Worm (Caenorhabditis elegans) whole organism, L1 larva: ENCODE results near the gene clec-175.

ENCODE experiments used
- C04F5.9 ChIP-seq: sonication (generic microtip); optimal IDR thresholded peaks from 2 replicates; lab custom pipeline; 2016; ENCODE audit warnings: missing genetic modification characterization, missing compliant biosample characterization
- C34B4.2 ChIP-seq: sonication (generic microtip); optimal IDR thresholded peaks from 2 replicates; lab custom pipeline; 2017; ENCODE audit warnings: mild to moderate bottlenecking, missing genetic modification characterization, missing compliant biosample characterization
- Y116A8C.19 ChIP-seq: sonication (generic microtip); optimal IDR thresholded peaks from 2 replicates; lab custom pipeline; 2016; ENCODE audit warnings: missing compliant biosample characterization, missing genetic modification characterization, borderline replicate concordance
- aha-1 ChIP-seq: fragments of 150-350 bp; optimal IDR thresholded peaks from 2 replicates; lab custom pipeline; 2014; ENCODE audit warnings: missing biosample characterization, missing genetic modification characterization
- alr-1 ChIP-seq: fragments of 200-800 bp; sonication (Bioruptor generic); optimal IDR thresholded peaks from 2 replicates; lab custom pipeline; 2018; ENCODE audit warnings: borderline replicate concordance, mild to moderate bottlenecking, missing genetic modification characterization, missing compliant biosample characterization
- ama-1 ChIP-seq: fragments of 150-350 bp; optimal IDR thresholded peaks from 2 replicates; lab custom pipeline; 2014
- blmp-1 ChIP-seq: fragments of 150-350 bp; optimal IDR thresholded peaks from 2 replicates; lab custom pipeline; 2014; ENCODE audit warnings: missing biosample characterization, missing genetic modification characterization
- ceh-63 ChIP-seq: fragments of 200-800 bp; sonication (Bioruptor generic); optimal IDR thresholded peaks from 2 replicates; lab custom pipeline; 2018; ENCODE audit warnings: mild to moderate bottlenecking, missing genetic modification characterization, missing compliant biosample characterization
- ceh-82 ChIP-seq, 3 experiments: fragments of 150-350 bp in 1 of 3; sonication (generic microtip) in 2 of 3; optimal IDR thresholded peaks; 2 replicates each; lab custom pipeline; 2014 to 2017; ENCODE audit warnings: missing biosample characterization in 3 of 3, missing genetic modification characterization in 3 of 3
- ceh-88 ChIP-seq: fragments of 200-800 bp; sonication (Bioruptor generic); IDR thresholded peaks from 2 replicates; pipeline ENCODE4 v1.3.6; 2022; ENCODE audit warnings: missing genetic modification characterization, missing compliant biosample characterization
- dpl-1 ChIP-seq, 3 experiments: fragments of 150-350 bp in 2 of 3; sonication (generic microtip) in 1 of 3; optimal IDR thresholded peaks; 2 replicates each; lab custom pipeline; 2014 to 2017; ENCODE audit warnings: missing biosample characterization in 3 of 3, missing genetic modification characterization in 3 of 3, missing genetic modification reagents in 3 of 3
- efl-1 ChIP-seq, 4 experiments: fragments of 150-350 bp; optimal IDR thresholded peaks in 3 of 4; peaks in 1 of 4; 1 replicate in 1 of 4; 2 replicates in 3 of 4; lab custom pipeline; 2014; ENCODE audit warnings: missing biosample characterization in 2 of 4, missing genetic modification characterization in 2 of 4, missing genetic modification reagents in 2 of 4
- efl-3 ChIP-seq: fragments of 200-800 bp; sonication (Bioruptor generic); optimal IDR thresholded peaks from 2 replicates; lab custom pipeline; 2018; ENCODE audit warnings: mild to moderate bottlenecking, missing genetic modification characterization, missing compliant biosample characterization
- egl-27 ChIP-seq, 2 experiments: fragments of 150-350 bp in 1 of 2; sonication (generic microtip); optimal IDR thresholded peaks; 3 replicates each; lab custom pipeline; 2017 to 2018; ENCODE audit warnings: missing biosample characterization in 2 of 2, missing genetic modification characterization in 2 of 2, missing genetic modification reagents in 2 of 2
- elt-2 ChIP-seq: sonication (generic microtip); optimal IDR thresholded peaks from 2 replicates; lab custom pipeline; 2016; ENCODE audit warnings: missing genetic modification characterization, mild to moderate bottlenecking, inconsistent platforms, missing compliant biosample characterization, missing genetic modification reagents
- ets-5 ChIP-seq: fragments of 200-800 bp; sonication (Bioruptor generic); IDR thresholded peaks from 2 replicates; pipeline ENCODE4 v1.3.6; 2022; ENCODE audit warnings: missing genetic modification characterization, missing compliant biosample characterization
- fkh-10 ChIP-seq: sonication (generic microtip); optimal IDR thresholded peaks from 2 replicates; lab custom pipeline; 2017; ENCODE audit warnings: missing biosample characterization, missing genetic modification reagents, missing genetic modification characterization
- fkh-4 ChIP-seq: sonication (generic microtip); optimal IDR thresholded peaks from 2 replicates; lab custom pipeline; 2016; ENCODE audit warnings: missing compliant biosample characterization, missing genetic modification characterization, borderline replicate concordance
- fos-1 ChIP-seq: fragments of 150-350 bp; optimal IDR thresholded peaks from 2 replicates; lab custom pipeline; 2014; ENCODE audit warnings: missing biosample characterization, missing genetic modification characterization
- grh-1 ChIP-seq: fragments of 200-800 bp; sonication (Bioruptor generic); IDR thresholded peaks from 2 replicates; pipeline ENCODE4 v1.3.6; 2022; ENCODE audit warnings: missing genetic modification reagents, missing genetic modification characterization, missing compliant biosample characterization
- hlh-17 ChIP-seq: fragments of 200-800 bp; sonication (Bioruptor generic); optimal IDR thresholded peaks from 2 replicates; lab custom pipeline; 2018; ENCODE audit warnings: missing genetic modification characterization, mild to moderate bottlenecking, missing compliant biosample characterization, moderate library complexity, borderline replicate concordance
- jun-1 ChIP-seq: fragments of 150-350 bp; optimal IDR thresholded peaks from 2 replicates; lab custom pipeline; 2014; ENCODE audit warnings: missing biosample characterization, missing genetic modification reagents, missing genetic modification characterization
- lin-14 ChIP-seq: fragments of 200-800 bp; sonication (Bioruptor generic); optimal IDR thresholded peaks from 2 replicates; lab custom pipeline; 2018; ENCODE audit warnings: mild to moderate bottlenecking, missing genetic modification characterization, moderate library complexity, missing compliant biosample characterization
- lin-15B ChIP-seq: fragments of 150-350 bp; sonication (generic microtip); optimal IDR thresholded peaks from 3 replicates; lab custom pipeline; 2014; ENCODE audit warnings: missing biosample characterization, missing genetic modification characterization
- lin-35 ChIP-seq, 2 experiments: fragments of 150-350 bp; optimal IDR thresholded peaks; 2 replicates each; lab custom pipeline; 2014; ENCODE audit warnings: missing biosample characterization in 2 of 2, missing genetic modification characterization in 2 of 2, missing genetic modification reagents in 2 of 2
- lir-3 ChIP-seq: sonication (generic microtip); optimal IDR thresholded peaks from 2 replicates; lab custom pipeline; 2016; ENCODE audit warnings: mild to moderate bottlenecking, missing genetic modification characterization, moderate library complexity, missing compliant biosample characterization; ENCODE audit not compliant: poor library complexity
- mab-9 ChIP-seq: fragments of 200-800 bp; sonication (Bioruptor generic); IDR thresholded peaks from 2 replicates; pipeline ENCODE4 v1.3.6; 2022; ENCODE audit warnings: missing genetic modification reagents, missing genetic modification characterization, missing compliant biosample characterization
- nhr-11 ChIP-seq: fragments of 150-350 bp; optimal IDR thresholded peaks from 2 replicates; lab custom pipeline; 2014; ENCODE audit warnings: missing biosample characterization, missing genetic modification characterization
- nhr-19 ChIP-seq: fragments of 200-800 bp; sonication (Bioruptor generic); conservative IDR thresholded peaks from 2 replicates; pipeline ENCODE4 v1.3.6; 2022; ENCODE audit warnings: missing genetic modification characterization, missing compliant biosample characterization
- nhr-20 ChIP-seq: sonication (generic microtip); optimal IDR thresholded peaks from 2 replicates; lab custom pipeline; 2016; ENCODE audit warnings: mild to moderate bottlenecking, missing genetic modification characterization, missing compliant biosample characterization
- nhr-28 ChIP-seq: fragments of 150-350 bp; optimal IDR thresholded peaks from 2 replicates; lab custom pipeline; 2014; ENCODE audit warnings: missing biosample characterization, missing genetic modification characterization
- nhr-47 ChIP-seq: sonication (generic microtip); optimal IDR thresholded peaks from 2 replicates; lab custom pipeline; 2016; ENCODE audit warnings: mild to moderate bottlenecking, missing genetic modification characterization, moderate library complexity, missing compliant biosample characterization
- nhr-71 ChIP-seq: sonication (generic microtip); optimal IDR thresholded peaks from 2 replicates; lab custom pipeline; 2016; ENCODE audit warnings: mild to moderate bottlenecking, missing genetic modification characterization, moderate library complexity, missing compliant biosample characterization
- nhr-76 ChIP-seq: sonication (generic microtip); optimal IDR thresholded peaks from 2 replicates; lab custom pipeline; 2017; ENCODE audit warnings: missing biosample characterization, missing genetic modification characterization
- nhr-77 ChIP-seq: fragments of 150-350 bp; optimal IDR thresholded peaks from 2 replicates; lab custom pipeline; 2014; ENCODE audit warnings: missing biosample characterization, missing genetic modification characterization
- pax-3 ChIP-seq: fragments of 200-800 bp; sonication (Bioruptor generic); optimal IDR thresholded peaks from 2 replicates; lab custom pipeline; 2018; ENCODE audit warnings: mild to moderate bottlenecking, missing genetic modification characterization, moderate library complexity, missing compliant biosample characterization
- pqm-1 ChIP-seq: sonication (generic microtip); optimal IDR thresholded peaks from 3 replicates; lab custom pipeline; 2017; ENCODE audit warnings: missing biosample characterization, missing genetic modification characterization
- rnt-1 ChIP-seq: sonication (generic microtip); optimal IDR thresholded peaks from 2 replicates; lab custom pipeline; 2016; ENCODE audit warnings: mild to moderate bottlenecking, missing genetic modification characterization, moderate library complexity, missing compliant biosample characterization
- skn-1 ChIP-seq: fragments of 150-350 bp; optimal IDR thresholded peaks from 2 replicates; lab custom pipeline; 2014; ENCODE audit warnings: missing biosample characterization, missing genetic modification characterization
- snpc-4 ChIP-seq: fragments of 150-350 bp; optimal IDR thresholded peaks from 2 replicates; lab custom pipeline; 2014; ENCODE audit warnings: missing biosample characterization, missing genetic modification characterization
- snu-23 ChIP-seq: sonication (generic microtip); optimal IDR thresholded peaks from 2 replicates; lab custom pipeline; 2016; ENCODE audit warnings: missing genetic modification characterization, missing compliant biosample characterization
- sox-4 ChIP-seq: sonication (generic microtip); optimal IDR thresholded peaks from 2 replicates; lab custom pipeline; 2016; ENCODE audit warnings: missing genetic modification characterization, missing compliant biosample characterization
- sptf-1 ChIP-seq: fragments of 150-350 bp; optimal IDR thresholded peaks from 2 replicates; lab custom pipeline; 2014; ENCODE audit warnings: missing biosample characterization, missing genetic modification characterization
- swsn-7 ChIP-seq: sonication (generic microtip); optimal IDR thresholded peaks from 2 replicates; lab custom pipeline; 2016; ENCODE audit warnings: missing genetic modification characterization, missing compliant biosample characterization
- tbx-2 ChIP-seq: sonication (generic microtip); optimal IDR thresholded peaks from 2 replicates; lab custom pipeline; 2016; ENCODE audit warnings: missing genetic modification characterization, missing compliant biosample characterization
- tlp-1 ChIP-seq: fragments of 150-350 bp; optimal IDR thresholded peaks from 2 replicates; lab custom pipeline; 2014; ENCODE audit warnings: missing biosample characterization, missing genetic modification characterization
- unc-130 ChIP-seq: fragments of 150-350 bp; optimal IDR thresholded peaks from 2 replicates; lab custom pipeline; 2017; ENCODE audit warnings: missing biosample characterization, missing genetic modification characterization, inconsistent platforms
- unc-30 ChIP-seq: sonication (generic microtip); optimal IDR thresholded peaks from 2 replicates; lab custom pipeline; 2017; ENCODE audit warnings: missing biosample characterization, missing genetic modification characterization
- unc-98 ChIP-seq: fragments of 200-800 bp; sonication (Bioruptor generic); IDR thresholded peaks from 2 replicates; pipeline ENCODE4 v1.3.6; 2022; ENCODE audit warnings: missing genetic modification characterization, missing compliant biosample characterization
- vab-15 ChIP-seq: sonication (generic microtip); optimal IDR thresholded peaks from 2 replicates; lab custom pipeline; 2017; ENCODE audit warnings: missing genotype, mild to moderate bottlenecking, missing genetic modification characterization, missing compliant biosample characterization
- xbp-1 ChIP-seq: sonication (generic microtip); optimal IDR thresholded peaks from 2 replicates; lab custom pipeline; 2016; ENCODE audit warnings: missing genetic modification characterization, missing compliant biosample characterization
- ztf-4 ChIP-seq: fragments of 150-350 bp; optimal IDR thresholded peaks from 2 replicates; lab custom pipeline; 2014; ENCODE audit warnings: missing biosample characterization, missing genetic modification characterization

The clec-175 gene

ce11 chrIV:4406054-4406539, 16.0 kb upstream of the clec-175 start:
- TF ChIP-seq efl-1 (optimal IDR thresholded peaks at IDR 0.05; lab: Kevin White, UChicago) (peak; percentile 71 to 82), efl-1 (GFP tag; optimal IDR thresholded peaks at IDR 0.05 in 1 of 2; lab: Kevin White, UChicago) (peak; percentile 76 to 97), lin-15B (tag; lab: Kevin White, UChicago) (peak; percentile 73), lir-3 (tag; lab: Kevin White, UChicago) (peak; percentile 41), dpl-1 (GFP tag; optimal IDR thresholded peaks at IDR 0.05; lab: Kevin White, UChicago) (peak; percentile 66 to 79 (median 69)), nhr-76 (tag; lab: Kevin White, UChicago) (no peak), sox-4 (tag; lab: Kevin White, UChicago) (peak; percentile 41), nhr-19 (GFP tag; lab: Robert Waterston, UW) (peak; percentile 55), fos-1 (tag; lab: Kevin White, UChicago) (peak; percentile 54), alr-1 (tag; lab: Kevin White, UChicago) (no peak), tlp-1 (tag; lab: Kevin White, UChicago) (no peak), nhr-47 (tag; lab: Kevin White, UChicago) (peak; percentile 78), hlh-17 (no peak), ceh-82 (tag; optimal IDR thresholded peaks at IDR 0.05; lab: Kevin White, UChicago) (peak; percentile 16 to 77 (median 61)), mab-9 (GFP tag; lab: Robert Waterston, UW) (0 out of 2 replicates have a peak, but pooled peaks have one; percentile 45), lin-14 (GFP tag; lab: Kevin White, UChicago) (peak; percentile 92), rnt-1 (tag; lab: Kevin White, UChicago) (peak; percentile 60), C34B4.2 (tag; lab: Kevin White, UChicago) (no peak), fkh-10 (peak; percentile 47), aha-1 (no peak), unc-30 (tag; lab: Kevin White, UChicago) (no peak), pax-3 (tag; lab: Kevin White, UChicago) (no peak), pqm-1 (peak; percentile 66), Y116A8C.19 (tag; lab: Kevin White, UChicago) (no peak), efl-3 (no peak), snpc-4 (tag; lab: Kevin White, UChicago) (peak; percentile 26), ztf-4 (tag; lab: Kevin White, UChicago) (no peak), grh-1 (GFP tag; lab: Robert Waterston, UW) (peak; percentile 66; the same call in 1 of the 2 replicates), sptf-1 (no peak), ceh-88 (GFP tag; lab: Robert Waterston, UW) (no peak), C04F5.9 (tag; lab: Kevin White, UChicago) (no peak), egl-27 (tag; optimal IDR thresholded peaks at IDR 0.05; lab: Kevin White, UChicago) (peak in 1 of 2 experiments; percentile 58), unc-130 (tag; lab: Kevin White, UChicago) (peak; percentile 81), ama-1 (lab: Kevin White, UChicago) (peak; percentile 27), fkh-4 (no peak), nhr-20 (tag; lab: Kevin White, UChicago) (peak; percentile 75), ceh-63 (no peak), skn-1 (tag; lab: Kevin White, UChicago) (peak; percentile 46), tbx-2 (tag; lab: Kevin White, UChicago) (peak; percentile 72), ets-5 (no peak), swsn-7 (peak; percentile 76), blmp-1 (tag; lab: Kevin White, UChicago) (peak; percentile 38), xbp-1 (peak; percentile 78), vab-15 (peak; percentile 63), unc-98 (GFP tag; lab: Robert Waterston, UW) (no peak), jun-1 (tag; lab: Kevin White, UChicago) (no peak), elt-2 (tag; lab: Kevin White, UChicago) (peak; percentile 64), nhr-28 (tag; lab: Kevin White, UChicago) (no peak), nhr-77 (tag; lab: Kevin White, UChicago) (peak; percentile 52), lin-35 (GFP tag; optimal IDR thresholded peaks at IDR 0.05; lab: Kevin White, UChicago) (peak; percentile 81 to 86), nhr-71 (tag; lab: Kevin White, UChicago) (peak; percentile 87), snu-23 (GFP tag; lab: Kevin White, UChicago) (peak; percentile 77), nhr-11 (tag; lab: Kevin White, UChicago) (no peak)
